Fruit fly (Drosophila melanogaster) whole organism, wandering third instar larva: ENCODE data around the gene CG18301.
A peak's percentile ranks its signal among the peaks of the same experiment; 100 is the strongest.

ENCODE experiments used
- Abd-B ChIP-seq: fragments of >200 bp; optimal IDR thresholded peaks from 2 replicates; lab custom pipeline; 2017; ENCODE audit warnings: missing biosample characterization, missing genetic modification characterization
- CG32264 ChIP-seq: fragments of 200-800 bp; sonication (Bioruptor generic); optimal IDR thresholded peaks from 2 replicates; lab custom pipeline; 2016; ENCODE audit warnings: missing biosample characterization, missing genetic modification characterization
- CG9705 ChIP-seq: fragments of 200-800 bp; sonication (Bioruptor generic); optimal IDR thresholded peaks from 2 replicates; lab custom pipeline; 2018; ENCODE audit warnings: missing biosample characterization, mild to moderate bottlenecking, missing genetic modification characterization
- CrebA ChIP-seq: fragments of 200-800 bp; sonication (Bioruptor generic); optimal IDR thresholded peaks from 2 replicates; lab custom pipeline; 2016; ENCODE audit warnings: missing biosample characterization, mild to moderate bottlenecking, missing genetic modification characterization, borderline replicate concordance
- Dfd ChIP-seq: fragments of >200 bp; optimal IDR thresholded peaks from 2 replicates; lab custom pipeline; 2017; ENCODE audit warnings: missing biosample characterization, missing genetic modification characterization
- Dif ChIP-seq: fragments of 200-275, 200-300 bp; sonication (Bioruptor generic); optimal IDR thresholded peaks from 2 replicates; lab custom pipeline; 2018; ENCODE audit warnings: missing biosample characterization, missing genetic modification characterization; ENCODE audit not compliant: partially characterized antibody
- GATAd ChIP-seq: sonication (Bioruptor generic); optimal IDR thresholded peaks from 2 replicates; lab custom pipeline; 2016; ENCODE audit warnings: missing biosample characterization, missing genetic modification characterization
- HLH106 ChIP-seq: fragments of 200-800 bp; optimal IDR thresholded peaks from 3 replicates; lab custom pipeline; 2019; ENCODE audit warnings: missing biosample characterization, mild to moderate bottlenecking, missing genetic modification characterization, moderate library complexity
- Hnf4 ChIP-seq: fragments of 200-800 bp; sonication (Bioruptor generic); optimal IDR thresholded peaks from 2 replicates; lab custom pipeline; 2016; ENCODE audit warnings: missing biosample characterization, mild to moderate bottlenecking, missing genetic modification characterization
- Hr78 ChIP-seq: fragments of >200 bp; optimal IDR thresholded peaks from 2 replicates; lab custom pipeline; 2017; ENCODE audit warnings: missing biosample characterization, missing genetic modification characterization
- Hr83 ChIP-seq: fragments of 200-300 bp; sonication (Bioruptor generic); optimal IDR thresholded peaks from 2 replicates; lab custom pipeline; 2016; ENCODE audit warnings: missing biosample characterization, mild to moderate bottlenecking, missing genetic modification characterization, moderate library complexity; ENCODE audit not compliant: poor library complexity, severe bottlenecking
- Jra ChIP-seq: sonication (Bioruptor generic); optimal IDR thresholded peaks from 2 replicates; lab custom pipeline; 2016; ENCODE audit warnings: missing biosample characterization, missing genetic modification characterization
- Mio ChIP-seq: sonication (Bioruptor generic); optimal IDR thresholded peaks from 2 replicates; lab custom pipeline; 2016; ENCODE audit warnings: missing biosample characterization, missing genetic modification characterization
- Myc ChIP-seq: fragments of >200 bp; optimal IDR thresholded peaks from 2 replicates; lab custom pipeline; 2017
- N ChIP-seq: fragments of >200 bp; optimal IDR thresholded peaks from 2 replicates; lab custom pipeline; 2018; ENCODE audit warnings: missing biosample characterization, missing external identifiers, missing genetic modification characterization
- OdsH ChIP-seq: fragments of 200-800 bp; sonication (Bioruptor generic); optimal IDR thresholded peaks from 2 replicates; lab custom pipeline; 2016; ENCODE audit warnings: missing biosample characterization, mild to moderate bottlenecking, missing genetic modification characterization
- Rel ChIP-seq, 2 experiments: fragments of 200-800 bp; sonication (Bioruptor generic) in 1 of 2; optimal IDR thresholded peaks; 2 replicates in 1 of 2; 3 replicates in 1 of 2; lab custom pipeline; 2016 to 2019; ENCODE audit warnings: mild to moderate bottlenecking in 2 of 2, missing biosample characterization in 2 of 2, missing genetic modification characterization in 2 of 2, moderate library complexity in 1 of 2
- Sp1 ChIP-seq: fragments of 200-800 bp; sonication (Bioruptor generic); optimal IDR thresholded peaks from 3 replicates; lab custom pipeline; 2019; ENCODE audit warnings: missing biosample characterization, mild to moderate bottlenecking, missing genetic modification characterization, moderate library complexity
- Vsx2 ChIP-seq: fragments of 200-300, 225-300 bp; sonication (Bioruptor generic); optimal IDR thresholded peaks from 2 replicates; lab custom pipeline; 2018; ENCODE audit warnings: missing biosample characterization, missing genetic modification characterization; ENCODE audit not compliant: partially characterized antibody
- br ChIP-seq: fragments of 200-800 bp; sonication (Bioruptor generic); optimal IDR thresholded peaks from 2 replicates; lab custom pipeline; 2016; ENCODE audit warnings: missing biosample characterization, missing genetic modification characterization
- dl ChIP-seq, 2 experiments: fragments of 175-275, 200-275 bp in 1 of 2; fragments of 200-275 bp in 1 of 2; sonication (Bioruptor generic); optimal IDR thresholded peaks; lab custom pipeline; 2018; ENCODE audit warnings: mild to moderate bottlenecking in 2 of 2, missing biosample characterization in 2 of 2, missing genetic modification characterization in 2 of 2, moderate library complexity in 2 of 2; ENCODE audit not compliant: partially characterized antibody in 2 of 2, insufficient read depth in 1 of 2
- dmrt93B ChIP-seq: fragments of 200-800 bp; sonication (Bioruptor generic); optimal IDR thresholded peaks from 2 replicates; lab custom pipeline; 2018; ENCODE audit warnings: missing biosample characterization, mild to moderate bottlenecking, missing genetic modification characterization
- ey ChIP-seq: fragments of 200-800 bp; sonication (Bioruptor generic); optimal IDR thresholded peaks from 2 replicates; lab custom pipeline; 2016; ENCODE audit warnings: missing biosample characterization, missing genetic modification characterization
- foxo ChIP-seq, 2 experiments: fragments of 200-800 bp; sonication (Bioruptor generic); optimal IDR thresholded peaks; 2 replicates in 1 of 2; 3 replicates in 1 of 2; lab custom pipeline; 2016 to 2017; ENCODE audit warnings: missing biosample characterization in 2 of 2, missing genetic modification characterization in 2 of 2
- fru ChIP-seq: fragments of 200-800 bp; sonication (Bioruptor generic); optimal IDR thresholded peaks from 3 replicates; lab custom pipeline; 2016; ENCODE audit warnings: missing biosample characterization, mild to moderate bottlenecking, missing genetic modification characterization
- h ChIP-seq: fragments of 200-800 bp; sonication (Bioruptor generic); optimal IDR thresholded peaks from 3 replicates; lab custom pipeline; 2016; ENCODE audit warnings: missing biosample characterization, mild to moderate bottlenecking, missing genetic modification characterization
- jim ChIP-seq: fragments of 175-275, 200-325 bp; sonication (Bioruptor generic); optimal IDR thresholded peaks from 2 replicates; lab custom pipeline; 2016; ENCODE audit warnings: missing biosample characterization, mild to moderate bottlenecking, missing genetic modification characterization
- lola ChIP-seq: fragments of >200 bp; optimal IDR thresholded peaks from 2 replicates; lab custom pipeline; 2017; ENCODE audit warnings: missing biosample characterization, missing genetic modification characterization
- pan ChIP-seq: fragments of >200 bp; optimal IDR thresholded peaks from 2 replicates; lab custom pipeline; 2017
- sage ChIP-seq: fragments of 200-800 bp; sonication (Bioruptor generic); optimal IDR thresholded peaks from 2 replicates; lab custom pipeline; 2016; ENCODE audit warnings: missing biosample characterization, mild to moderate bottlenecking, missing genetic modification characterization
- tai ChIP-seq: sonication (Bioruptor generic); optimal IDR thresholded peaks from 2 replicates; lab custom pipeline; 2016; ENCODE audit warnings: missing biosample characterization, missing genetic modification characterization
- usp ChIP-seq: fragments of >200 bp; optimal IDR thresholded peaks from 2 replicates; lab custom pipeline; 2017; ENCODE audit warnings: missing biosample characterization, missing genetic modification characterization

Gene CG18301

DNA sequence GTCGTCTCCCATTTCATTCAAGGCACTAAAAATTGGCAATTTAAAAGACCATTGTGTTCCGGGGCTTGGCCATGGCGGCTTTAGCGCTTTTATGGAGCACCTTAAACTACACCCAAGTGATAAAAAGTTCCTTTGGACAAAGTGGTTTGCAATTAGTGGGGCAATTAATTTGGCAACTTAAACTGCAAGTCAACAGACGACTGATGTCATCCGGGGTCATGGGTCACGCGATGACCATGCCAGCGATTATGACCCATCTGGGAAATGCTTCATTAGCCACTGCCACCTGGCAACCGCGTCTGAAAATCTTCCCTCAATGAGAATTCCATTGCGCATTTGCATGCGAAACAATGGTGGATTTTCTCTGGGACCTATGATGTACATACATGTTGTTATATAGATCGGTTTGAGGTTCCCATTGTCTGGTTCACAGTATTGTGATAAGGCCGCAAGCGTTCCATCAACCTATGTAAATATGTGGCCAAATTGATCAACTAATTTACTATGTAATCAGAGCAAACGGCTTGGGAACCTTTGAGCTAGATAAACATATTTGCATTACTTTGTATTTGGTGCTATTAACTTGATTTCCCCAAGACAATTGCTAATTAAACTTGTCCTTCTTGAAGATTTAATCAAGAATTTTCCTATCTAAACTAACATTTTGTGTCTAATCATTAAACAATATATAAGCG, 34.4 kb upstream of the CG18301 start:
- no peak for TF ChIP-seq dl (GFP tag; optimal IDR thresholded peaks at IDR 0.05; lab: Kevin White, UChicago; ENCODE audit: insufficient read depth in 1 of 2, partially characterized antibody in 2 of 2)
- TF ChIP-seq foxo (GFP tag; optimal IDR thresholded peaks at IDR 0.05; lab: Kevin White, UChicago) = no peak
- TF ChIP-seq CrebA = no peak
- no peak for TF ChIP-seq Jra
- no peak for TF ChIP-seq CG32264 (GFP tag; lab: Kevin White, UChicago)
- TF ChIP-seq HLH106 = no peak
- TF ChIP-seq sage (GFP tag; lab: Kevin White, UChicago) = no peak
- no peak for TF ChIP-seq ey
- no peak for TF ChIP-seq Vsx2 (GFP tag; lab: Kevin White, UChicago)
- TF ChIP-seq jim (GFP tag; lab: Kevin White, UChicago) = no peak
- no peak for TF ChIP-seq Abd-B
- TF ChIP-seq br = no peak
- no peak for TF ChIP-seq tai (GFP tag; lab: Kevin White, UChicago)
- TF ChIP-seq Dif (GFP tag; lab: Kevin White, UChicago) = no peak

- TF ChIP-seq pan (lab: Kevin White, UChicago) = no peak
- TF ChIP-seq N (GFP tag; lab: Kevin White, UChicago) = no peak
- TF ChIP-seq Hr78 (GFP tag; lab: Kevin White, UChicago) = no peak
- no peak for TF ChIP-seq CG9705 (GFP tag; lab: Kevin White, UChicago)
- TF ChIP-seq Dfd (GFP tag; lab: Kevin White, UChicago) = no peak
- no peak for TF ChIP-seq Mio (GFP tag; lab: Kevin White, UChicago)
Observed at dm6 chr2L:10499608-10500007, 32.0 kb upstream of the CG18301 start.

DNA sequence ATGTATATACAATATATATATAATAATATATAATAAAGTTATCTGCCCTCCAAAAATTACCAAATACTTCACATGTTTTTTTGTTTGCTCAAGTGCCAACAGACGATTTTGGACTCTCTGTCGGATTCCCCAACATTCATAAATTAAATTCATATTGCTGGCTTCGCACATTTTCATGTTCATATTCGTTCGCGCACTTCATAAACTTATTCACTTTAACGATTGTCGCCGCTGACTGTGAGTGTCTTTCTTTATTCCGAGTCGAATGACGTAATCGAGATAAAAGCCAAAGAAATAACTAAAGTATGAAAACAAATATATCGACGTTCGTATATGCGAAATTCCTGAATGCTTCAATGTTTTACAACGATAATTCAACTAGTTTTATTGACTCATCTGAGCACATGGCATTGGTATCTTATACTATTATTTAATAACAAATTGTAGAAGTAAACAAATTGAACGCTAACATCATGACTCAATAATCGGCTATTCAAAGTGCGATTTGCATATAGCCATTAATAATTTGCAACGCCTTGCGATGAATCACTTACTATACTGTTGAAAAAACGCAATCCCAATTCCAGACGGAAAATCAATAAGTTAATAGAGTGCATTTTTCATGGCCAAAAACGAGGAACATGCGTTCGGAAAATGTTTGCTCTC, 31.2 kb upstream of the CG18301 start:
- peak; percentile 6 for TF ChIP-seq Rel (GFP tag; optimal IDR thresholded peaks at IDR 0.05; lab: Kevin White, UChicago)
- peak; percentile 78 for TF ChIP-seq Rel (tag; optimal IDR thresholded peaks at IDR 0.05; lab: Kevin White, UChicago)
- no peak for TF ChIP-seq dmrt93B (GFP tag; lab: Kevin White, UChicago)

- TF ChIP-seq Myc (lab: Kevin White, UChicago) (no peak), Rel (GFP tag; optimal IDR thresholded peaks at IDR 0.05; lab: Kevin White, UChicago) (no peak), Rel (tag; optimal IDR thresholded peaks at IDR 0.05; lab: Kevin White, UChicago) (no peak), usp (GFP tag; lab: Kevin White, UChicago) (no peak), Mio (GFP tag; lab: Kevin White, UChicago) (no peak), HLH106 (no peak), Hnf4 (GFP tag; lab: Kevin White, UChicago) (no peak), foxo (GFP tag; optimal IDR thresholded peaks at IDR 0.05; lab: Kevin White, UChicago) (no peak), fru (no peak), lola (GFP tag; lab: Kevin White, UChicago) (no peak), Sp1 (no peak), CG32264 (GFP tag; lab: Kevin White, UChicago) (no peak), Hr78 (GFP tag; lab: Kevin White, UChicago) (no peak), tai (GFP tag; lab: Kevin White, UChicago) (no peak), OdsH (GFP tag; lab: Kevin White, UChicago) (no peak), br (no peak), h (no peak), GATAd (GFP tag; lab: Kevin White, UChicago) (no peak), sage (GFP tag; lab: Kevin White, UChicago) (no peak), Hr83 (GFP tag; lab: Kevin White, UChicago) (no peak)
Observed at dm6 chr2L:10502244-10502643, 29.4 kb upstream of the CG18301 start.
